Fruit fly (Drosophila melanogaster): ENCODE data around the gene CG16865.

Gene CG16865

dm6 chr2L:13793405-13793804 lies 17.9 kb upstream of the CG16865 start, which contains the start of gene Sec71:
Gene Sec71 (plus strand): TSS chr2L:13793521.
- no peak for TF ChIP-seq CG33017 (tag; optimal IDR thresholded peaks at IDR 0.05)
- peak; percentile 37 for TF ChIP-seq tj (GFP tag; optimal IDR thresholded peaks at IDR 0.05)
- no peak for TF ChIP-seq CG7045 (GFP tag; optimal IDR thresholded peaks at IDR 0.05)
- TF ChIP-seq cic (GFP tag; optimal IDR thresholded peaks at IDR 0.05) = peak; percentile 2
- TF ChIP-seq bab1 (GFP tag; optimal IDR thresholded peaks at IDR 0.05) = peak; percentile 52
- TF ChIP-seq toe (GFP tag; optimal IDR thresholded peaks at IDR 0.05) = no peak
- TF ChIP-seq CG7101 (tag; optimal IDR thresholded peaks at IDR 0.05) = peak; percentile 33

DNA sequence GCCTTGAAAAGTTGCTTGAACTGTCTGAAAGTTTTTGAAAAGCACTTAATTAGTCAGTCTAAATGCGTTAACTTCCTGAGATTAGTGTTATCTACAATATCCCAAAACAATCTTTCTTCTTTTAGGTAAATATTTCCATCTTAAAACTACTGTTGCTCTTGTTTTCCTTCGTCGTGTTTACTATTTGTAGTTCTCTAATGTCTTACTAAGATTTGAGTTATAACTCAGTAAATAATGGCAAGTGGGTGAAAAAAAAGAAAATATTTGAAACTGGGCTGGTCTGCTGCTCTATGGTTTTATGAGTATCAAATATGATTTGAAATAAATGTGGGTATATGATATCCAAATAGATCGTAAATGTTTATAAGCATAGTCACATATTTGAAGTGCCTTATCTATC lies 10.2 kb upstream of the CG16865 start:
- TF ChIP-seq CG12768 (GFP tag; optimal IDR thresholded peaks at IDR 0.05) (peak; percentile 16), Clk (GFP tag; optimal IDR thresholded peaks at IDR 0.05) (no peak), Crg-1 (GFP tag; optimal IDR thresholded peaks at IDR 0.05) (peak; percentile 12), cic (GFP tag; optimal IDR thresholded peaks at IDR 0.05) (peak; percentile 60), CG14711 (tag; optimal IDR thresholded peaks at IDR 0.05) (no peak), bab1 (GFP tag; optimal IDR thresholded peaks at IDR 0.05) (no peak), CG5204 (GFP tag; optimal IDR thresholded peaks at IDR 0.05) (no peak), CG7101 (tag; optimal IDR thresholded peaks at IDR 0.05) (peak; percentile 61), CG33017 (tag; optimal IDR thresholded peaks at IDR 0.05) (peak; percentile 40), CG7045 (GFP tag; optimal IDR thresholded peaks at IDR 0.05) (peak; percentile 47)

DNA sequence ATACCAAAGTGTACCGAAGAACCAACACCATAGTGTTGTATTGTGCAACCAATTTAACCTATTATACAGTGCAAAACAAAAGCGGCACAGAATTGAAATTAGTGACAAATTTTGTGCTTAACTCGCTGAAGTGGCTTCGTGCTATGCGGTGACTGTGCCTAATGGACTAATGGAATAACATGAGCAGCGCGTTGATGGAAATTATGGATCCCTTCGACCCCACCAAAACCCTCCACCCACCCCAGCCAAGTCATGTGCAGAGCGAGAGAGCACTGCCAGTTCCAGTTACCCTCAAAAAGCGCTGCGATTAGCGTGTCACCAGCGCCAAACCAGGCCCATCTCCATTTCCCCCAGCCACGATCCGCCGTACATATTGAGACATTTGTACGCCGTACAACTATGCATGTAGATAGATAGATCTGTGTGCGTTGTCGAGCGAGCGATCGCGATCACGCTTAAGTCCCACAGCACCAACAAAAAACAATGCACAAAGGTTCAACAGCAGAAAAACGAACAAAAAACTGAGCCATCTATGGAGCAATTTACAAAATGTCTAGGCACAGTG lies 9.2 kb upstream of the CG16865 start:
- TF ChIP-seq toe (GFP tag; optimal IDR thresholded peaks at IDR 0.05) (no peak), CG11617 (GFP tag; optimal IDR thresholded peaks at IDR 0.05) (no peak), Mnt (GFP tag; optimal IDR thresholded peaks at IDR 0.05) (peak; percentile 35), kay (GFP tag; ENCODE audit: borderline replicate concordance) (no peak), pad (GFP tag; optimal IDR thresholded peaks at IDR 0.05) (no peak), cnc (optimal IDR thresholded peaks at IDR 0.05) (no peak), bab1 (GFP tag; optimal IDR thresholded peaks at IDR 0.05) (no peak), Clk (GFP tag; optimal IDR thresholded peaks at IDR 0.05) (no peak), Hr96 (GFP tag; optimal IDR thresholded peaks at IDR 0.05) (no peak), cic (GFP tag; optimal IDR thresholded peaks at IDR 0.05) (peak; percentile 51), CG7045 (GFP tag; optimal IDR thresholded peaks at IDR 0.05) (no peak), CG14711 (tag; optimal IDR thresholded peaks at IDR 0.05) (no peak), ovo (GFP tag; optimal IDR thresholded peaks at IDR 0.05) (no peak), CG33017 (tag; optimal IDR thresholded peaks at IDR 0.05) (no peak), CG12768 (GFP tag; optimal IDR thresholded peaks at IDR 0.05) (peak; percentile 58), tj (GFP tag; optimal IDR thresholded peaks at IDR 0.05) (no peak)

- TF ChIP-seq tj (GFP tag; optimal IDR thresholded peaks at IDR 0.05) = peak; percentile 32
- no peak for TF ChIP-seq CG5204 (GFP tag; optimal IDR thresholded peaks at IDR 0.05)
- no peak for TF ChIP-seq CG11617 (GFP tag; optimal IDR thresholded peaks at IDR 0.05)
- TF ChIP-seq CG7101 (tag; optimal IDR thresholded peaks at IDR 0.05) = no peak
- peak; percentile 23 for TF ChIP-seq ovo (GFP tag; optimal IDR thresholded peaks at IDR 0.05)
- no peak for TF ChIP-seq CG1620 (GFP tag; optimal IDR thresholded peaks at IDR 0.05)
- peak; percentile 70 for TF ChIP-seq CG12768 (GFP tag; optimal IDR thresholded peaks at IDR 0.05)
- TF ChIP-seq Mnt (GFP tag; optimal IDR thresholded peaks at IDR 0.05) = peak; percentile 11
- peak; percentile 1 for TF ChIP-seq CG33017 (tag; optimal IDR thresholded peaks at IDR 0.05)
- peak; percentile 52 for TF ChIP-seq cic (GFP tag; optimal IDR thresholded peaks at IDR 0.05)
- no peak for TF ChIP-seq Crg-1 (GFP tag; optimal IDR thresholded peaks at IDR 0.05)
- TF ChIP-seq Hr96 (GFP tag; optimal IDR thresholded peaks at IDR 0.05) = no peak
- no peak for TF ChIP-seq pad (GFP tag; optimal IDR thresholded peaks at IDR 0.05)
- no peak for TF ChIP-seq toe (GFP tag; optimal IDR thresholded peaks at IDR 0.05)
- no peak for TF ChIP-seq CG14711 (tag; optimal IDR thresholded peaks at IDR 0.05)
- no peak for TF ChIP-seq CG7045 (GFP tag; optimal IDR thresholded peaks at IDR 0.05)
- no peak for TF ChIP-seq kay (GFP tag; ENCODE audit: borderline replicate concordance)
- no peak for TF ChIP-seq Clk (GFP tag; optimal IDR thresholded peaks at IDR 0.05)
- TF ChIP-seq cnc (optimal IDR thresholded peaks at IDR 0.05) = peak in 1 of 2 experiments; percentile 37
- TF ChIP-seq bab1 (GFP tag; optimal IDR thresholded peaks at IDR 0.05) = no peak
Observed at dm6 chr2L:13803032-13803661, 8.2 kb upstream of the CG16865 start, which contains the start of gene CAH1. Gene CAH1 (plus strand): TSS chr2L:13803626.

DNA sequence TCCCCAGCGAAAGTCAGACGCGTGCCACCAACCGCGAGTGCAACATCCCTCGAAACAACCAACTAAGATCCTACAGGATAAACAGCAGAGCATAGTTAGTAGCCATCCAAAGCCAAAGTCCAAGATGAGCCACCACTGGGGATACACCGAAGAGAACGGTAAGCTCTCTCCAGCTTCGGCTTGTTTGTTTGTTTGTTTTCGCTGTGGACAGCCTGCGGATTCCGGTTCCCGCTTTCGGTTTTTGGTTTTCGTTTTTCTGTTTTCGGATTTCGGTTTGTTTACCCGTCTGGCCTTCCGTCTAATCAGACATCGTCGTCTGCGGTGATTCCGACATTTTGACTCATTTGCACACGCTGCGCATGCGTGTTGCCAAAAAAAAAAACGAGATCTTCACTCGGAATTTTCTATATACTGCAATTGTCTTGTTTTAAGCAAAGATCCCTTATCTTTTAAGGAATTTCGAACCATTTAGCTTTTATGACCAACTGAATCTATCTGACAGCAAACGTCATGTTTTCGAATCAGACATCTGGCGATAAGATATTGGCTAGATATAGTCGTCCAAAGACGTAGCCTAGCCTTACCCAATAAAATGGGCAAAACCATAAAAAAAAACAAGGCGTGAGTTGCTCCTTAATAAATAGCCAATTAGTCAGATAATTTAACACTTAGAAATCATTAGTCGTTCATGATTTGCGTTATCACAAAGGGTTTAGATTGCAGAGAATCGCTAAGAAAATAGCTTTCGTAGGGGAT lies 7.3 kb upstream of the CG16865 start:
- peak; percentile 90 for TF ChIP-seq kay (GFP tag; ENCODE audit: borderline replicate concordance)
- TF ChIP-seq Hr96 (GFP tag; optimal IDR thresholded peaks at IDR 0.05) = no peak

dm6 chr2L:13804561-13805067 lies 6.7 kb upstream of the CG16865 start:
- TF ChIP-seq cic (GFP tag; optimal IDR thresholded peaks at IDR 0.05) = peak; percentile 3
- no peak for TF ChIP-seq CG33017 (tag; optimal IDR thresholded peaks at IDR 0.05)
